Worm (Caenorhabditis elegans): ENCODE results near the gene iff-1.

Gene iff-1

ce11 chrIII:9721991-9722390, 25.0 kb downstream of the iff-1 start (continued):
- TF ChIP-seq lsy-2 (tag; optimal IDR thresholded peaks at IDR 0.05) (no peak), lir-3 (tag; optimal IDR thresholded peaks at IDR 0.05) (no peak), dmd-6 (GFP tag; IDR thresholded peaks at IDR 0.05) (peak; percentile 91), ceh-32 (tag; optimal IDR thresholded peaks at IDR 0.05; ENCODE audit: poor library complexity) (no peak), mep-1 (tag; optimal IDR thresholded peaks at IDR 0.05) (no peak), Y75B8A.6 (GFP tag; IDR thresholded peaks at IDR 0.05) (no peak), lin-15B (tag; optimal IDR thresholded peaks at IDR 0.05) (no peak), pqm-1 (tag; optimal IDR thresholded peaks at IDR 0.05) (peak; percentile 98), zfp-2 (tag; optimal IDR thresholded peaks at IDR 0.05) (no peak), daf-12 (tag; optimal IDR thresholded peaks at IDR 0.05) (no peak), ceh-44 (GFP tag; IDR thresholded peaks at IDR 0.05) (no peak), spr-3 (GFP tag; optimal IDR thresholded peaks at IDR 0.05) (no peak), nhr-6 (tag; optimal IDR thresholded peaks at IDR 0.05) (no peak), nhr-77 (tag; optimal IDR thresholded peaks at IDR 0.05) (peak; percentile 77), F37D6.2 (tag; optimal IDR thresholded peaks at IDR 0.05) (no peak), nhr-102 (tag; optimal IDR thresholded peaks at IDR 0.05) (peak; percentile 13), daf-16 (GFP tag; optimal IDR thresholded peaks at IDR 0.05) (no peak), daf-16 (tag; optimal IDR thresholded peaks at IDR 0.05) (peak; percentile 89), mdl-1 (tag; optimal IDR thresholded peaks at IDR 0.05) (peak in 1 of 2 experiments; percentile 34)

- peak; percentile 6 for TF ChIP-seq pqm-1 (tag; optimal IDR thresholded peaks at IDR 0.05)
- TF ChIP-seq gei-8 (GFP tag; optimal IDR thresholded peaks at IDR 0.05), result no peak
Measured at ce11 chrIII:9720191-9720590, 26.8 kb downstream of the iff-1 start, which contains the start of gene ncx-7. Gene ncx-7 (minus strand): TSS chrIII:9720291.

- TF ChIP-seq egl-27 (tag; optimal IDR thresholded peaks at IDR 0.05) (no peak), nhr-6 (tag; optimal IDR thresholded peaks at IDR 0.05) (peak; percentile 65), nhr-111 (GFP tag; optimal IDR thresholded peaks at IDR 0.05) (no peak), ZK337.2 (GFP tag; IDR thresholded peaks at IDR 0.05) (0 out of 2 replicates have a peak, but pooled peaks have one; percentile 12), daf-16 (GFP tag; optimal IDR thresholded peaks at IDR 0.05) (peak in 1 of 2 experiments; percentile 63), daf-16 (tag; optimal IDR thresholded peaks at IDR 0.05) (peak; percentile 69), ceh-32 (tag; optimal IDR thresholded peaks at IDR 0.05; ENCODE audit: poor library complexity) (no peak), set-16 (GFP tag; IDR thresholded peaks at IDR 0.05) (no peak), madf-5 (GFP tag; IDR thresholded peaks at IDR 0.05) (no peak), ceh-62 (tag; optimal IDR thresholded peaks at IDR 0.05) (no peak), nhr-11 (tag; optimal IDR thresholded peaks at IDR 0.05) (peak; percentile 15), unc-130 (GFP tag; optimal IDR thresholded peaks at IDR 0.05) (peak; percentile 2), unc-62 (GFP tag; optimal IDR thresholded peaks at IDR 0.05 in 1 of 2) (peak in 1 of 2 experiments; percentile 35), unc-62 (tag; optimal IDR thresholded peaks at IDR 0.05) (no peak), nhr-48 (tag; optimal IDR thresholded peaks at IDR 0.05) (peak; percentile 63), lin-1 (GFP tag; IDR thresholded peaks at IDR 0.05) (peak; percentile 82; the same call in 1 of the 2 replicates), Y105C5A.15 (GFP tag; IDR thresholded peaks at IDR 0.05) (no peak), dmd-6 (GFP tag; IDR thresholded peaks at IDR 0.05) (peak; percentile 63), mep-1 (tag; optimal IDR thresholded peaks at IDR 0.05) (peak; percentile 59), F44E2.7 (GFP tag; IDR thresholded peaks at IDR 0.05) (no peak), daf-8 (GFP tag; IDR thresholded peaks at IDR 0.05) (no peak), zip-2 (tag; optimal IDR thresholded peaks at IDR 0.05) (no peak), ama-1 (optimal IDR thresholded peaks at IDR 0.05) (peak; percentile 94), arid-1 (GFP tag; conservative IDR thresholded peaks at IDR 0.05) (no peak), rbr-2 (tag; optimal IDR thresholded peaks at IDR 0.05) (peak; percentile 20), daf-12 (tag; optimal IDR thresholded peaks at IDR 0.05) (no peak), tra-1 (GFP tag; IDR thresholded peaks at IDR 0.05) (peak; percentile 28; the same call in 1 of the 2 replicates), zip-11 (GFP tag; IDR thresholded peaks at IDR 0.05) (no peak), sdz-12 (GFP tag; optimal IDR thresholded peaks at IDR 0.05) (no peak), fkh-10 (GFP tag; optimal IDR thresholded peaks at IDR 0.05) (no peak), ZK546.5 (tag; optimal IDR thresholded peaks at IDR 0.05) (no peak), egl-43 (GFP tag; IDR thresholded peaks at IDR 0.05) (no peak), mes-2 (tag; optimal IDR thresholded peaks at IDR 0.05; ENCODE audit: poor library complexity, severe bottlenecking) (peak; percentile 89), vab-7 (GFP tag; IDR thresholded peaks at IDR 0.05) (no peak), F26F4.8 (GFP tag; conservative IDR thresholded peaks at IDR 0.05) (no peak), skn-1 (tag; optimal IDR thresholded peaks at IDR 0.05) (no peak)
Measured at ce11 chrIII:9717243-9717642, 29.8 kb downstream of the iff-1 start.
